Worm (Caenorhabditis elegans) whole organism, mixed stage, embryonic: ENCODE measurements around the gene gcy-37.

Source experiments
- blmp-1 ChIP-seq: fragments of 150-350 bp; optimal IDR thresholded peaks from 2 replicates; lab custom pipeline; 2014; ENCODE audit warnings: missing biosample characterization, missing genetic modification characterization
- ceh-43 ChIP-seq: fragments of 200-800 bp; sonication (Bioruptor generic); optimal IDR thresholded peaks from 2 replicates; lab custom pipeline; 2018; ENCODE audit warnings: mild to moderate bottlenecking, missing genetic modification characterization, moderate library complexity, missing compliant biosample characterization
- drap-1 ChIP-seq: fragments of 200-800 bp; sonication (Bioruptor generic); optimal IDR thresholded peaks from 3 replicates; lab custom pipeline; 2018; ENCODE audit warnings: mild to moderate bottlenecking, missing genetic modification characterization, missing compliant biosample characterization
- elt-3 ChIP-seq: fragments of 150-350 bp; optimal IDR thresholded peaks from 2 replicates; lab custom pipeline; 2014; ENCODE audit warnings: missing biosample characterization, missing genetic modification characterization
- ham-2 ChIP-seq: fragments of 200-800 bp; sonication (Bioruptor generic); optimal IDR thresholded peaks from 2 replicates; lab custom pipeline; 2018; ENCODE audit warnings: mild to moderate bottlenecking, missing genetic modification characterization, missing compliant biosample characterization
- lin-13 ChIP-seq: fragments of 150-350 bp; optimal IDR thresholded peaks from 2 replicates; lab custom pipeline; 2014; ENCODE audit warnings: missing biosample characterization, missing genetic modification characterization
- lsy-2 ChIP-seq: fragments of 150-350 bp; optimal IDR thresholded peaks from 2 replicates; lab custom pipeline; 2014; ENCODE audit warnings: missing biosample characterization, missing genetic modification characterization
- mab-5 ChIP-seq: fragments of 150-350 bp; optimal IDR thresholded peaks from 2 replicates; lab custom pipeline; 2014; ENCODE audit warnings: missing biosample characterization, missing genetic modification characterization
- nhr-76 ChIP-seq: sonication (generic microtip); optimal IDR thresholded peaks from 2 replicates; lab custom pipeline; 2017; ENCODE audit warnings: missing biosample characterization, missing genetic modification characterization
- sptf-1 ChIP-seq: sonication (generic microtip); optimal IDR thresholded peaks from 2 replicates; lab custom pipeline; 2017; ENCODE audit warnings: mild to moderate bottlenecking, missing genetic modification characterization, moderate library complexity, missing compliant biosample characterization
- unc-39 ChIP-seq: fragments of 150-350 bp; optimal IDR thresholded peaks from 2 replicates; lab custom pipeline; 2014; ENCODE audit warnings: missing biosample characterization, missing genetic modification characterization
- unc-62 ChIP-seq: fragments of 150-350 bp; optimal IDR thresholded peaks from 2 replicates; lab custom pipeline; 2014; ENCODE audit warnings: missing biosample characterization, missing genetic modification reagents, missing genetic modification characterization

DNA sequence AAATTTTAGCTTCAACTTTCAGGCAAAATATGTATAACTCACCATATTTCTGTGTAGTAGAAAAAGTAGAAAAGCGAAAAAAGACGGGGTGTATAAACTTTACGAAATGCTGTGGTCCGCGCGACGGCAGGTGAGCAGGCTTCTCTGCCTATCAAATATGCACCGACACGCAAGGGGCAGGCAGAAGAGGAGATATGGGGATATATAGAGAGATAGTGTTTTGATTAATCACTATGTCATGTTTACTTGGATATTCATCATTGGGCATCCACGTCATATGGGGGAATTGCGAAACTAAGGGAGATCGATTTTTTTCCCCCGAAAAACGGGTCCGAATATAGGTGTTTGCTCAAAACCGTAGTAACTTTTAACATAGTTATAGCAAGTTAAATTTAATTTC, at the start of gene gcy-37:
- TF ChIP-seq blmp-1 (tag; lab: Kevin White, UChicago): no peak
- no peak for TF ChIP-seq lin-13 (tag; lab: Kevin White, UChicago)
- TF ChIP-seq lsy-2 (tag; lab: Kevin White, UChicago): no peak
- no peak for TF ChIP-seq nhr-76 (tag; lab: Kevin White, UChicago)
- no peak for TF ChIP-seq unc-39 (tag; lab: Kevin White, UChicago)
- TF ChIP-seq drap-1: no peak
- no peak for TF ChIP-seq ham-2 (GFP tag; lab: Kevin White, UChicago)
- no peak for TF ChIP-seq mab-5 (tag; lab: Kevin White, UChicago)
- no peak for TF ChIP-seq unc-62 (GFP tag; lab: Kevin White, UChicago)
- TF ChIP-seq elt-3 (tag; lab: Kevin White, UChicago): no peak
- no peak for TF ChIP-seq ceh-43
- TF ChIP-seq sptf-1 (tag; lab: Kevin White, UChicago): no peak
